Worm (Caenorhabditis elegans) whole organism, mixed stage, embryonic: ENCODE data around the gene T11G6.4.

Source experiments
- M03D4.4 ChIP-seq: sonication (generic microtip); optimal IDR thresholded peaks from 2 replicates; lab custom pipeline; 2017; ENCODE audit warnings: mild to moderate bottlenecking, missing genetic modification characterization, missing compliant biosample characterization
- bed-3 ChIP-seq: fragments of 200-800 bp; sonication (Bioruptor generic); optimal IDR thresholded peaks from 3 replicates; lab custom pipeline; 2018; ENCODE audit warnings: mild to moderate bottlenecking, missing genetic modification characterization, moderate library complexity, missing compliant biosample characterization
- ceh-39 ChIP-seq: fragments of 150-350 bp; optimal IDR thresholded peaks from 2 replicates; lab custom pipeline; 2014; ENCODE audit warnings: missing biosample characterization, missing genetic modification characterization
- ceh-43 ChIP-seq: fragments of 200-800 bp; sonication (Bioruptor generic); optimal IDR thresholded peaks from 2 replicates; lab custom pipeline; 2018; ENCODE audit warnings: mild to moderate bottlenecking, missing genetic modification characterization, moderate library complexity, missing compliant biosample characterization
- ceh-83 ChIP-seq: fragments of 200-800 bp; sonication (Bioruptor generic); optimal IDR thresholded peaks from 2 replicates; lab custom pipeline; 2018; ENCODE audit warnings: mild to moderate bottlenecking, missing genetic modification characterization, missing compliant biosample characterization
- cnd-1 ChIP-seq: fragments of 200-800 bp; sonication (Bioruptor generic); optimal IDR thresholded peaks from 2 replicates; lab custom pipeline; 2018; ENCODE audit warnings: mild to moderate bottlenecking, missing genetic modification characterization, missing compliant biosample characterization
- drap-1 ChIP-seq: fragments of 200-800 bp; sonication (Bioruptor generic); optimal IDR thresholded peaks from 3 replicates; lab custom pipeline; 2018; ENCODE audit warnings: mild to moderate bottlenecking, missing genetic modification characterization, missing compliant biosample characterization
- elt-1 ChIP-seq: sonication (generic microtip); optimal IDR thresholded peaks from 2 replicates; lab custom pipeline; 2017; ENCODE audit warnings: missing genetic modification characterization, mild to moderate bottlenecking, missing compliant biosample characterization, antibody characterized with exemption, moderate library complexity, borderline replicate concordance; ENCODE audit not compliant: insufficient read depth
- elt-3 ChIP-seq: fragments of 150-350 bp; optimal IDR thresholded peaks from 2 replicates; lab custom pipeline; 2014; ENCODE audit warnings: missing biosample characterization, missing genetic modification characterization
- ham-2 ChIP-seq: fragments of 200-800 bp; sonication (Bioruptor generic); optimal IDR thresholded peaks from 2 replicates; lab custom pipeline; 2018; ENCODE audit warnings: mild to moderate bottlenecking, missing genetic modification characterization, missing compliant biosample characterization
- hlh-1 ChIP-seq: fragments of 150-350 bp; optimal IDR thresholded peaks from 2 replicates; lab custom pipeline; 2014; ENCODE audit warnings: missing biosample characterization, missing genetic modification reagents, missing genetic modification characterization
- lin-32 ChIP-seq: fragments of 200-800 bp; sonication (Bioruptor generic); optimal IDR thresholded peaks from 2 replicates; lab custom pipeline; 2018; ENCODE audit warnings: mild to moderate bottlenecking, missing genetic modification characterization, missing compliant biosample characterization
- lsy-2 ChIP-seq: fragments of 150-350 bp; optimal IDR thresholded peaks from 2 replicates; lab custom pipeline; 2014; ENCODE audit warnings: missing biosample characterization, missing genetic modification characterization
- mab-5 ChIP-seq: fragments of 150-350 bp; optimal IDR thresholded peaks from 2 replicates; lab custom pipeline; 2014; ENCODE audit warnings: missing biosample characterization, missing genetic modification characterization
- mep-1 ChIP-seq: fragments of 150-350 bp; optimal IDR thresholded peaks from 2 replicates; lab custom pipeline; 2017; ENCODE audit warnings: missing biosample characterization, missing genetic modification reagents, missing genetic modification characterization, inconsistent platforms
- mls-2 ChIP-seq: sonication (generic microtip); optimal IDR thresholded peaks from 2 replicates; lab custom pipeline; 2016; ENCODE audit warnings: mild to moderate bottlenecking, missing genetic modification characterization, moderate library complexity, missing compliant biosample characterization
- nhr-12 ChIP-seq: fragments of 150-350 bp; optimal IDR thresholded peaks from 2 replicates; lab custom pipeline; 2014; ENCODE audit warnings: missing biosample characterization, missing genetic modification characterization
- nhr-2 ChIP-seq: fragments of 150-350 bp; optimal IDR thresholded peaks from 2 replicates; lab custom pipeline; 2014; ENCODE audit warnings: missing biosample characterization, missing genetic modification characterization
- nhr-237 ChIP-seq: fragments of 150-350 bp; optimal IDR thresholded peaks from 2 replicates; lab custom pipeline; 2014; ENCODE audit warnings: missing biosample characterization, missing genetic modification characterization
- nhr-28 ChIP-seq: fragments of 150-350 bp; optimal IDR thresholded peaks from 2 replicates; lab custom pipeline; 2014; ENCODE audit warnings: missing biosample characterization, missing genetic modification characterization
- nhr-76 ChIP-seq: sonication (generic microtip); optimal IDR thresholded peaks from 2 replicates; lab custom pipeline; 2017; ENCODE audit warnings: missing biosample characterization, missing genetic modification characterization
- pha-4 ChIP-seq: fragments of 150-350 bp; optimal IDR thresholded peaks from 2 replicates; lab custom pipeline; 2018; ENCODE audit warnings: missing biosample characterization, missing genetic modification reagents, missing genetic modification characterization
- sem-2 ChIP-seq: fragments of 200-800 bp; sonication (Bioruptor generic); optimal IDR thresholded peaks from 2 replicates; lab custom pipeline; 2018; ENCODE audit warnings: mild to moderate bottlenecking, missing genetic modification characterization, missing compliant biosample characterization
- snpc-4 ChIP-seq: fragments of 150-350 bp; optimal IDR thresholded peaks from 2 replicates; lab custom pipeline; 2014; ENCODE audit warnings: missing biosample characterization, missing genetic modification characterization
- sptf-1 ChIP-seq: sonication (generic microtip); optimal IDR thresholded peaks from 2 replicates; lab custom pipeline; 2017; ENCODE audit warnings: mild to moderate bottlenecking, missing genetic modification characterization, moderate library complexity, missing compliant biosample characterization
- tbx-8 ChIP-seq: fragments of 200-800 bp; sonication (Bioruptor generic); optimal IDR thresholded peaks from 2 replicates; lab custom pipeline; 2018; ENCODE audit warnings: mild to moderate bottlenecking, missing genetic modification characterization, moderate library complexity, missing compliant biosample characterization
- unc-120 ChIP-seq: sonication (generic microtip); optimal IDR thresholded peaks from 2 replicates; lab custom pipeline; 2017; ENCODE audit warnings: missing genetic modification characterization, missing compliant biosample characterization; ENCODE audit not compliant: poor library complexity, severe bottlenecking
- unc-39 ChIP-seq: fragments of 150-350 bp; optimal IDR thresholded peaks from 2 replicates; lab custom pipeline; 2014; ENCODE audit warnings: missing biosample characterization, missing genetic modification characterization
- zip-8 ChIP-seq: fragments of 150-350 bp; optimal IDR thresholded peaks from 2 replicates; lab custom pipeline; 2014; ENCODE audit warnings: missing biosample characterization, missing genetic modification characterization
- ztf-11 ChIP-seq: fragments of 150-350 bp; optimal IDR thresholded peaks from 2 replicates; lab custom pipeline; 2014; ENCODE audit warnings: missing biosample characterization, missing genetic modification characterization

T11G6.4 gene

ce11 chrIV:10851833-10852232, at the start of gene T11G6.4:
TSS of gene T11G6.4 (minus strand) at chrIV:10851933.
- TF ChIP-seq ceh-39 (tag; lab: Kevin White, UChicago) (no peak), nhr-237 (tag; lab: Kevin White, UChicago) (no peak), nhr-76 (no peak), nhr-28 (no peak), lsy-2 (no peak), lin-32 (GFP tag; lab: Kevin White, UChicago) (no peak), elt-1 (tag; lab: Kevin White, UChicago) (no peak), nhr-12 (tag; lab: Kevin White, UChicago) (no peak), drap-1 (GFP tag; lab: Kevin White, UChicago) (no peak), ceh-83 (GFP tag; lab: Kevin White, UChicago) (no peak), M03D4.4 (tag; lab: Kevin White, UChicago) (no peak), ham-2 (GFP tag; lab: Kevin White, UChicago) (no peak), sem-2 (no peak), nhr-2 (tag; lab: Kevin White, UChicago) (no peak), pha-4 (no peak), tbx-8 (GFP tag; lab: Kevin White, UChicago) (no peak), mep-1 (tag; lab: Kevin White, UChicago) (no peak)

- TF ChIP-seq ham-2 (GFP tag; lab: Kevin White, UChicago) (no peak), hlh-1 (tag; lab: Kevin White, UChicago) (no peak), ceh-83 (GFP tag; lab: Kevin White, UChicago) (no peak), nhr-28 (no peak), unc-39 (tag; lab: Kevin White, UChicago) (no peak), mab-5 (tag; lab: Kevin White, UChicago) (no peak), snpc-4 (no peak), ceh-39 (tag; lab: Kevin White, UChicago) (no peak), unc-120 (tag; lab: Kevin White, UChicago) (no peak), sptf-1 (no peak), ztf-11 (tag; lab: Kevin White, UChicago) (no peak), tbx-8 (GFP tag; lab: Kevin White, UChicago) (no peak), bed-3 (GFP tag; lab: Kevin White, UChicago) (no peak), M03D4.4 (tag; lab: Kevin White, UChicago) (no peak), lin-32 (GFP tag; lab: Kevin White, UChicago) (no peak), cnd-1 (tag; lab: Kevin White, UChicago) (no peak)
- TF ChIP-seq, all 35 proteins: peak for 0
These were observed 48.4 kb upstream of the T11G6.4 start, which contains the start of gene srlf-30 for ce11 chrIV:10900083-10900482. TSS of gene srlf-30 (plus strand) at chrIV:10900383.

DNA sequence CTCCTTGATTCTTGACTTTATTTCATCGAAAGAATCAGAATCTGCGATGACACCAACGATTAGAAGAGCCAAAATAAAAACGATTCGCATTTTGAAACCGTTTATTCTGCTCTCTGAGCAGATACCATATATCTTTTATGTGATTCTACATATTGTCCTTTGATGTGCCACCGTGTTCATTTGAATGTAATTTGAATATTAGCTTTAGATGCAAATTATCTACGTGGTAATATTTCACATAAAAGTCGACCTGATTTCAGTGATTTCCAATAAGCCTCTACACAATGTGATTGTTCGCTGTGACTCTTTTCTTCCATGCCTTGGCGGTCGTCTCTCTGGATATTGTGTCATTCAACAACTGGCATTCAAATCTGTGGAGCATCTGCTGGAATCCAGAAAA, 47.4 kb upstream of the T11G6.4 start, which contains the start of the genes F13E9.9 and F13E9.19:
F13E9.9 (minus strand) TSS at position 101 of the 400 bp plus-strand sequence.
F13E9.19 (plus strand) TSS at position 316 of the 400 bp plus-strand sequence.
- no peak for TF ChIP-seq sptf-1
- no peak for TF ChIP-seq ztf-11 (tag; lab: Kevin White, UChicago)
- TF ChIP-seq ceh-39 (tag; lab: Kevin White, UChicago) = no peak
- no peak for TF ChIP-seq pha-4
- TF ChIP-seq ceh-43 (GFP tag; lab: Kevin White, UChicago) = no peak
- no peak for TF ChIP-seq nhr-237 (tag; lab: Kevin White, UChicago)
- TF ChIP-seq nhr-2 (tag; lab: Kevin White, UChicago) = no peak
- TF ChIP-seq, all 35 proteins: peak for 0

DNA sequence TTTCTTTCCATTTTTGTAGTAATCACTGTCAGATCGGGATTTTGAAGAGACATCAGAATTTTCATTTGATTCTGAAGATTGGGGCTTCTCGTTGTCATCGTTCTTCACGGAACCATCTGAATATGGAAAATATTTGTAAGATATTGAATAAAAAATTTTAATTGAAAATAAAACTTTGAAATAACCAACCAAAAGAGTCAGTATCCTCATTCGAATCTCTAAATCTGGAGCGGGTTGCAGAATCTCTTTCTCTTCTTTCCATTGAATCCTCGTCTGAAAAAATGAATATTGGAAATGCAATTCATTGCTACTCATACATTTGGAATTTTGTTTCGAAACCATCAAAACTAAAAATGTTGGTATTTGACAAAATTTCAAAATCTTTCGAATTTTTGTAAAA, 46.4 kb upstream of the T11G6.4 start:
- TF ChIP-seq cnd-1 (tag; lab: Kevin White, UChicago) = no peak
- no peak for TF ChIP-seq lin-32 (GFP tag; lab: Kevin White, UChicago)
- no peak for TF ChIP-seq sem-2
- no peak for TF ChIP-seq drap-1 (GFP tag; lab: Kevin White, UChicago)
- TF ChIP-seq elt-3 (tag; lab: Kevin White, UChicago) = no peak
- no peak for TF ChIP-seq nhr-2 (tag; lab: Kevin White, UChicago)
- no peak for TF ChIP-seq mab-5 (tag; lab: Kevin White, UChicago)
- TF ChIP-seq bed-3 (GFP tag; lab: Kevin White, UChicago) = no peak
- TF ChIP-seq zip-8 = no peak
- TF ChIP-seq pha-4 = no peak
- TF ChIP-seq tbx-8 (GFP tag; lab: Kevin White, UChicago) = no peak
- TF ChIP-seq nhr-76 = no peak
- no peak for TF ChIP-seq mls-2
- no peak for TF ChIP-seq ceh-39 (tag; lab: Kevin White, UChicago)
- TF ChIP-seq mep-1 (tag; lab: Kevin White, UChicago) = no peak
- TF ChIP-seq nhr-28 = no peak
- TF ChIP-seq ztf-11 (tag; lab: Kevin White, UChicago) = no peak
- no peak for TF ChIP-seq nhr-12 (tag; lab: Kevin White, UChicago)
